Worm (Caenorhabditis elegans): ENCODE results near the gene F14F7.4.

ce11 chrIII:12993055-12993454, 36.5 kb downstream of the F14F7.4 start:
- TF ChIP-seq madf-2 (tag; optimal IDR thresholded peaks at IDR 0.05): no peak
- no peak for TF ChIP-seq nhr-232 (tag; optimal IDR thresholded peaks at IDR 0.05)
- no peak for TF ChIP-seq pag-3 (tag; optimal IDR thresholded peaks at IDR 0.05; ENCODE audit: borderline replicate concordance)
- TF ChIP-seq pqm-1 (tag; optimal IDR thresholded peaks at IDR 0.05): no peak

Data from whole organism, late embryonic.